Worm (Caenorhabditis elegans) whole organism, L2 larva: ENCODE results near the gene srh-38.

Source experiments
- C34F6.9 ChIP-seq: fragments of 150-350 bp; optimal IDR thresholded peaks from 2 replicates; lab custom pipeline; 2014; ENCODE audit warnings: missing biosample characterization, missing genetic modification characterization
- F13H6.1 ChIP-seq: sonication (generic microtip); optimal IDR thresholded peaks from 2 replicates; lab custom pipeline; 2016; ENCODE audit warnings: missing genetic modification characterization, missing compliant biosample characterization
- R02D3.7 ChIP-seq: fragments of 150-350 bp; optimal IDR thresholded peaks from 2 replicates; lab custom pipeline; 2014; ENCODE audit warnings: missing biosample characterization, missing genetic modification characterization
- Y55F3AM.14 ChIP-seq: fragments of 200-800 bp; sonication (Bioruptor generic); optimal IDR thresholded peaks from 2 replicates; lab custom pipeline; 2018; ENCODE audit warnings: mild to moderate bottlenecking, missing genetic modification characterization, missing compliant biosample characterization
- ZK546.5 ChIP-seq: sonication (generic microtip); optimal IDR thresholded peaks from 2 replicates; lab custom pipeline; 2017; ENCODE audit warnings: missing biosample characterization, missing genetic modification characterization
- alr-1 ChIP-seq: fragments of 150-350 bp; optimal IDR thresholded peaks from 2 replicates; lab custom pipeline; 2014; ENCODE audit warnings: missing biosample characterization, missing genetic modification characterization
- ama-1 ChIP-seq: fragments of 150-350 bp; optimal IDR thresholded peaks from 2 replicates; lab custom pipeline; 2018; ENCODE audit warnings: inconsistent platforms
- blmp-1 ChIP-seq: sonication (generic microtip); optimal IDR thresholded peaks from 2 replicates; lab custom pipeline; 2017; ENCODE audit warnings: missing genetic modification characterization, mild to moderate bottlenecking, missing compliant biosample characterization, antibody characterized with exemption, moderate library complexity; ENCODE audit not compliant: insufficient read depth
- ceh-16 ChIP-seq: fragments of 150-350 bp; optimal IDR thresholded peaks from 2 replicates; lab custom pipeline; 2014; ENCODE audit warnings: missing biosample characterization, missing genetic modification characterization
- ceh-82 ChIP-seq: fragments of 150-350 bp; optimal IDR thresholded peaks from 2 replicates; lab custom pipeline; 2014; ENCODE audit warnings: missing biosample characterization, missing genetic modification characterization
- crh-2 ChIP-seq: sonication (generic microtip); optimal IDR thresholded peaks from 2 replicates; lab custom pipeline; 2017; ENCODE audit warnings: missing biosample characterization, missing genetic modification characterization
- dmd-4 ChIP-seq: sonication (generic microtip); optimal IDR thresholded peaks from 2 replicates; lab custom pipeline; 2017; ENCODE audit warnings: missing biosample characterization, missing genetic modification characterization
- elt-1 ChIP-seq: fragments of 150-350 bp; optimal IDR thresholded peaks from 2 replicates; lab custom pipeline; 2014; ENCODE audit warnings: missing biosample characterization, missing genetic modification characterization
- gmeb-1 ChIP-seq: fragments of 150-350 bp; optimal IDR thresholded peaks from 2 replicates; lab custom pipeline; 2014; ENCODE audit warnings: missing biosample characterization, missing genetic modification characterization
- lin-11 ChIP-seq: fragments of 150-350 bp; sonication (generic microtip); optimal IDR thresholded peaks from 2 replicates; lab custom pipeline; 2014; ENCODE audit warnings: missing biosample characterization, missing genetic modification characterization, inconsistent platforms, mixed read lengths
- lin-13 ChIP-seq: fragments of 150-350 bp; optimal IDR thresholded peaks from 2 replicates; lab custom pipeline; 2014; ENCODE audit warnings: missing biosample characterization, missing genetic modification reagents, missing genetic modification characterization
- lin-39 ChIP-seq: fragments of 150-350 bp; optimal IDR thresholded peaks from 2 replicates; lab custom pipeline; 2014; ENCODE audit warnings: missing biosample characterization, missing genetic modification reagents, missing genetic modification characterization
- mbf-1 ChIP-seq: sonication (generic microtip); optimal IDR thresholded peaks from 2 replicates; lab custom pipeline; 2017; ENCODE audit warnings: missing biosample characterization, missing genetic modification characterization
- mdl-1 ChIP-seq, 2 experiments: fragments of 150-350 bp in 1 of 2; sonication (generic microtip) in 1 of 2; optimal IDR thresholded peaks; 2 replicates each; lab custom pipeline; 2017; ENCODE audit warnings: missing biosample characterization in 2 of 2, missing genetic modification characterization in 2 of 2
- nhr-10 ChIP-seq: sonication (generic microtip); optimal IDR thresholded peaks from 2 replicates; lab custom pipeline; 2017; ENCODE audit warnings: missing biosample characterization, missing genetic modification characterization
- nhr-11 ChIP-seq: fragments of 150-350 bp; optimal IDR thresholded peaks from 2 replicates; lab custom pipeline; 2014; ENCODE audit warnings: missing biosample characterization, missing genetic modification characterization
- nhr-12 ChIP-seq: fragments of 150-350 bp; optimal IDR thresholded peaks from 2 replicates; lab custom pipeline; 2014; ENCODE audit warnings: missing biosample characterization, missing genetic modification characterization
- nhr-129 ChIP-seq: fragments of 150-350 bp; optimal IDR thresholded peaks from 2 replicates; lab custom pipeline; 2014; ENCODE audit warnings: missing biosample characterization, missing genetic modification characterization
- nhr-23 ChIP-seq: fragments of 150-350 bp; optimal IDR thresholded peaks from 2 replicates; lab custom pipeline; 2014; ENCODE audit warnings: missing biosample characterization, missing genetic modification reagents, missing genetic modification characterization
- nhr-237 ChIP-seq: fragments of 150-350 bp; optimal IDR thresholded peaks from 2 replicates; lab custom pipeline; 2014; ENCODE audit warnings: missing biosample characterization, missing genetic modification characterization
- nhr-25 ChIP-seq: fragments of 150-350 bp; sonication (generic microtip); optimal IDR thresholded peaks from 3 replicates; lab custom pipeline; 2014; ENCODE audit warnings: missing biosample characterization, missing genetic modification characterization
- sem-4 ChIP-seq: fragments of 150-350 bp; optimal IDR thresholded peaks from 2 replicates; lab custom pipeline; 2014; ENCODE audit warnings: missing biosample characterization, missing genetic modification reagents, missing genetic modification characterization
- skn-1 ChIP-seq: sonication (generic microtip); optimal IDR thresholded peaks from 2 replicates; lab custom pipeline; 2017; ENCODE audit warnings: missing biosample characterization, missing genetic modification characterization
- sma-9 ChIP-seq, 2 experiments: fragments of 150-350 bp in 1 of 2; sonication (generic microtip) in 1 of 2; optimal IDR thresholded peaks; 2 replicates each; lab custom pipeline; 2014 to 2016; ENCODE audit warnings: missing genetic modification characterization in 2 of 2, mild to moderate bottlenecking in 1 of 2, missing biosample characterization in 1 of 2, missing compliant biosample characterization in 1 of 2, missing genetic modification reagents in 1 of 2, moderate library complexity in 1 of 2
- snpc-4 ChIP-seq: fragments of 150-350 bp; optimal IDR thresholded peaks from 2 replicates; lab custom pipeline; 2014; ENCODE audit warnings: missing biosample characterization, missing genetic modification characterization
- unc-39 ChIP-seq: fragments of 150-350 bp; optimal IDR thresholded peaks from 2 replicates; lab custom pipeline; 2014; ENCODE audit warnings: missing biosample characterization, missing genetic modification characterization
- unc-55 ChIP-seq: fragments of 150-350 bp; sonication (generic microtip); optimal IDR thresholded peaks from 3 replicates; lab custom pipeline; 2014; ENCODE audit warnings: missing biosample characterization, missing genetic modification reagents, missing genetic modification characterization
- unc-62 ChIP-seq: fragments of 150-350 bp; optimal IDR thresholded peaks from 2 replicates; lab custom pipeline; 2014; ENCODE audit warnings: missing biosample characterization, missing genetic modification reagents, missing genetic modification characterization
- ztf-11 ChIP-seq: sonication (generic microtip); optimal IDR thresholded peaks from 2 replicates; lab custom pipeline; 2017; ENCODE audit warnings: missing biosample characterization, missing genetic modification characterization
- ztf-4 ChIP-seq: fragments of 150-350 bp; optimal IDR thresholded peaks from 2 replicates; lab custom pipeline; 2014; ENCODE audit warnings: missing biosample characterization, missing genetic modification characterization

Gene srh-38

ce11 chrV:2941405-2941804, 18.9 kb upstream of the srh-38 start, which contains the start of gene srw-143:
Gene srw-143 (minus strand): TSS chrV:2941505.
- TF ChIP-seq sem-4 (tag; lab: Kevin White, UChicago) (no peak), crh-2 (tag; lab: Kevin White, UChicago) (no peak), Y55F3AM.14 (GFP tag; lab: Kevin White, UChicago) (no peak), elt-1 (tag; lab: Kevin White, UChicago) (no peak), nhr-11 (tag; lab: Kevin White, UChicago) (no peak), unc-62 (GFP tag; lab: Kevin White, UChicago) (no peak), ztf-11 (no peak), lin-39 (tag; lab: Kevin White, UChicago) (no peak), ama-1 (lab: Kevin White, UChicago) (no peak), ztf-4 (tag; lab: Kevin White, UChicago) (no peak), gmeb-1 (tag; lab: Kevin White, UChicago) (no peak), snpc-4 (tag; lab: Kevin White, UChicago) (no peak), R02D3.7 (no peak), lin-13 (GFP tag; lab: Kevin White, UChicago) (no peak), skn-1 (tag; lab: Kevin White, UChicago) (no peak)

ce11 chrV:2938497-2938896, 16.0 kb upstream of the srh-38 start, which contains the start of gene srw-141:
Gene srw-141 (minus strand): TSS chrV:2938597.
- TF ChIP-seq nhr-25 = no peak
- no peak for TF ChIP-seq blmp-1 (tag; lab: Kevin White, UChicago)
- no peak for TF ChIP-seq skn-1 (tag; lab: Kevin White, UChicago)
- TF ChIP-seq ztf-4 (tag; lab: Kevin White, UChicago) = no peak
- TF ChIP-seq sem-4 (tag; lab: Kevin White, UChicago) = no peak
- no peak for TF ChIP-seq ZK546.5 (tag; lab: Kevin White, UChicago)
- TF ChIP-seq unc-39 (tag; lab: Kevin White, UChicago) = no peak
- no peak for TF ChIP-seq nhr-11 (tag; lab: Kevin White, UChicago)
- no peak for TF ChIP-seq nhr-23 (tag; lab: Kevin White, UChicago)
- no peak for TF ChIP-seq ceh-82 (tag; lab: Kevin White, UChicago)
- no peak for TF ChIP-seq gmeb-1 (tag; lab: Kevin White, UChicago)
- TF ChIP-seq unc-55 (GFP tag; lab: Kevin White, UChicago) = no peak
- TF ChIP-seq sma-9 (GFP tag; optimal IDR thresholded peaks at IDR 0.05; lab: Kevin White, UChicago) = no peak
- TF ChIP-seq sma-9 (tag; optimal IDR thresholded peaks at IDR 0.05; lab: Kevin White, UChicago) = no peak
- TF ChIP-seq ama-1 (lab: Kevin White, UChicago) = no peak
- TF ChIP-seq mbf-1 (tag; lab: Kevin White, UChicago) = no peak
- TF ChIP-seq F13H6.1 = no peak
- TF ChIP-seq ztf-11 = no peak
- no peak for TF ChIP-seq lin-13 (GFP tag; lab: Kevin White, UChicago)
- no peak for TF ChIP-seq lin-39 (tag; lab: Kevin White, UChicago)
- no peak for TF ChIP-seq nhr-12 (tag; lab: Kevin White, UChicago)
- TF ChIP-seq, all 48 proteins: peak for 0

ce11 chrV:2934075-2934474, 11.6 kb upstream of the srh-38 start, which contains the start of gene srh-247:
Gene srh-247 (minus strand): TSS chrV:2934175.
- TF ChIP-seq C34F6.9 (tag; lab: Kevin White, UChicago) = no peak
- TF ChIP-seq ama-1 (lab: Kevin White, UChicago) = no peak
- TF ChIP-seq dmd-4 (tag; lab: Kevin White, UChicago) = no peak

- no peak for TF ChIP-seq nhr-10 (tag; lab: Kevin White, UChicago)
- TF ChIP-seq sma-9 (GFP tag; optimal IDR thresholded peaks at IDR 0.05; lab: Kevin White, UChicago) = no peak
- TF ChIP-seq sma-9 (tag; optimal IDR thresholded peaks at IDR 0.05; lab: Kevin White, UChicago) = no peak
- TF ChIP-seq nhr-237 = no peak
- TF ChIP-seq lin-11 = no peak
- TF ChIP-seq nhr-25 = no peak
- no peak for TF ChIP-seq C34F6.9 (tag; lab: Kevin White, UChicago)
- no peak for TF ChIP-seq alr-1 (tag; lab: Kevin White, UChicago)
- TF ChIP-seq lin-39 (tag; lab: Kevin White, UChicago) = no peak
- TF ChIP-seq unc-62 (GFP tag; lab: Kevin White, UChicago) = no peak
- no peak for TF ChIP-seq nhr-129 (tag; lab: Kevin White, UChicago)
- no peak for TF ChIP-seq ceh-16
- no peak for TF ChIP-seq ztf-4 (tag; lab: Kevin White, UChicago)
- TF ChIP-seq mdl-1 (tag; optimal IDR thresholded peaks at IDR 0.05; lab: Kevin White, UChicago) = no peak
- no peak for TF ChIP-seq ama-1 (lab: Kevin White, UChicago)
- TF ChIP-seq snpc-4 (tag; lab: Kevin White, UChicago) = no peak
- no peak for TF ChIP-seq unc-55 (GFP tag; lab: Kevin White, UChicago)
- TF ChIP-seq ztf-11 = no peak
Measured at ce11 chrV:2931252-2931651, 8.8 kb upstream of the srh-38 start, which contains the start of gene C31B8.1. Gene C31B8.1 (plus strand): TSS chrV:2931552.
